Worm (Caenorhabditis elegans): ENCODE results near the gene rab-30.

ce11 chrIII:10577782-10578181, 17.4 kb downstream of the rab-30 start:
- TF ChIP-seq nhr-43 (tag; optimal IDR thresholded peaks at IDR 0.05; ENCODE audit: poor library complexity, severe bottlenecking) (no peak), ztf-4 (tag; optimal IDR thresholded peaks at IDR 0.05) (no peak), fos-1 (tag; optimal IDR thresholded peaks at IDR 0.05) (no peak)
